Worm (Caenorhabditis elegans) whole organism, midembryonic: ENCODE results near the gene ZK470.4.

Experiments used
- T22C8.4 ChIP-seq: fragments of 200-800 bp; sonication (Bioruptor generic); IDR thresholded peaks from 2 replicates; pipeline ENCODE4 v1.3.6; 2022; ENCODE audit warnings: missing genetic modification characterization, missing compliant biosample characterization
- cog-1 ChIP-seq: sonication (generic microtip); optimal IDR thresholded peaks from 2 replicates; lab custom pipeline; 2016; ENCODE audit warnings: missing genetic modification characterization, missing compliant biosample characterization
- flt-1 ChIP-seq: fragments of 200-800 bp; sonication (Bioruptor generic); IDR thresholded peaks from 2 replicates; pipeline ENCODE4 v1.3.6; 2022; ENCODE audit warnings: missing genetic modification characterization, missing compliant biosample characterization
- med-1 ChIP-seq: sonication (generic microtip); optimal IDR thresholded peaks from 2 replicates; lab custom pipeline; 2017; ENCODE audit warnings: missing genetic modification characterization, mild to moderate bottlenecking, missing compliant biosample characterization, antibody characterized with exemption, missing genetic modification reagents; ENCODE audit not compliant: insufficient read depth
- ref-1 ChIP-seq: fragments of 200-800 bp; sonication (Bioruptor generic); conservative IDR thresholded peaks from 2 replicates; pipeline ENCODE4 v1.3.6; 2022; ENCODE audit warnings: missing genetic modification reagents, missing genetic modification characterization, missing compliant biosample characterization
- ztf-23 ChIP-seq: fragments of 200-800 bp; sonication (Bioruptor generic); IDR thresholded peaks from 2 replicates; pipeline ENCODE4 v1.3.6; 2022; ENCODE audit warnings: missing genetic modification reagents, missing genetic modification characterization, missing compliant biosample characterization

- TF ChIP-seq cog-1 (tag; lab: Kevin White, UChicago) (no peak), ref-1 (GFP tag; lab: Robert Waterston, UW) (no peak), flt-1 (GFP tag; lab: Robert Waterston, UW) (no peak), T22C8.4 (GFP tag; lab: Robert Waterston, UW) (no peak), med-1 (GFP tag; lab: Kevin White, UChicago) (no peak), ztf-23 (no peak)
These were observed 44.6 kb downstream of the ZK470.4 start for ce11 chrX:4094979-4095378.
